Fruit fly (Drosophila melanogaster): Measurements from ENCODE around the gene CG31445.

The CG31445 gene

DNA sequence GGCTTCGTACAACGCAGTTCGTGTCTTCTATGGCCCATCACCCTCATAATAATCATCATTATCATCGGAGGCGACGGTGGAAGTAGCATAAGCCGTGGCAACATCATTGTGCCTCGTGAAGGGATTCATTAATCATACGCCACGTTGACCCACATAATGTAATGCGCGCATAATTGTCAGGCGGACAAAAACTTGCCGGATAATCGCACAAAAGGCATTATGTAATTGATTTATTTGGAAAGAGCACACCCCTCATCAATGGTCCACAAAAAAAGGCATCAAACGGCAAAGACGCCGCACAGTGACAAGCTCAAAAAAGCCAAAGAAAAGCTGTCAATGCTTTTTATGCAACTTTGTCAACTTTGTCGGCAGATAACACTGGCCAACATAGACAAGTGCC, 46.3 kb downstream of the CG31445 start:
- no peak for TF ChIP-seq Myc (optimal IDR thresholded peaks at IDR 0.05)
- TF ChIP-seq ttk (optimal IDR thresholded peaks at IDR 0.05), result no peak
- TF ChIP-seq insv (optimal IDR thresholded peaks at IDR 0.05), result no peak
- no peak for TF ChIP-seq psq (optimal IDR thresholded peaks at IDR 0.05)
- no peak for TF ChIP-seq h (optimal IDR thresholded peaks at IDR 0.05)
- no peak for TF ChIP-seq Sin3A (optimal IDR thresholded peaks at IDR 0.05)

DNA sequence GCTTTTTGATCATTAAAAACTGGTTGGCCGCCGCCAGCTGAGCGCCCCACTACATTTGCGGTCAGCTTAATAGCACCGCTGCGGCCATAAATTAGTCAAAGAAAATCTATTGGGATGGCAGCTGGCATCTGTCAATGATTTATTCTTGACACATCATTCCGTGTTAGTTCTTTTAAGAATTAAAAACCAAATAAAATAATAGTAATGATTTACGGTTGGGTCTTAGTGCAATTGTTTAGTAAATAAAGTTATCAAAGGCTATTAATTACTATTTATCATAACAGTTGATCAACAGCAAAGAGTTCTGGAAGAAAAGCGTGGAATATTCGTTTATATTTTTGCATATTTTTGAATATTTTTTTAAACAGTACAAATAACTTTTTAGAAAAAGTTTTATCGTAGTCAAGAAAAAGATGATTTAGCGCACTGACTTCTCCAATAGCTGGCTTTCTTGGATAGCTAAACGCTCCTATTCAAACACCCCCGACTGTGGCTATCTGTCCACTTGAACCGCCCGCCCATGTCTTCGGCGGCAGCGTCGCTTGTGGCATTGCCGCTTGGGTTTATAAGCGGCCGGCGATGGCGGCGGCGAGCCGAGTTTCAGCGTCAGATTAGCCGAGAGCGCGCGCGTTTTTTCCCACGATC, 47.5 kb downstream of the CG31445 start, which contains the start of gene CG14515:
Gene CG14515 (plus strand): TSS at position 590 of the 645 bp plus-strand sequence.
- TF ChIP-seq Myc (optimal IDR thresholded peaks at IDR 0.05), result no peak
- no peak for TF ChIP-seq h (optimal IDR thresholded peaks at IDR 0.05)
- TF ChIP-seq ttk (optimal IDR thresholded peaks at IDR 0.05), result no peak
- no peak for TF ChIP-seq psq (optimal IDR thresholded peaks at IDR 0.05)
- TF ChIP-seq insv (optimal IDR thresholded peaks at IDR 0.05), result no peak
- no peak for TF ChIP-seq Sin3A (optimal IDR thresholded peaks at IDR 0.05)

- no peak for TF ChIP-seq ttk (optimal IDR thresholded peaks at IDR 0.05)
- no peak for TF ChIP-seq psq (optimal IDR thresholded peaks at IDR 0.05)
- no peak for TF ChIP-seq insv (optimal IDR thresholded peaks at IDR 0.05)
- TF ChIP-seq Sin3A (optimal IDR thresholded peaks at IDR 0.05), result no peak
- TF ChIP-seq h (optimal IDR thresholded peaks at IDR 0.05), result no peak
- TF ChIP-seq Myc (optimal IDR thresholded peaks at IDR 0.05), result no peak
These were observed 49.7 kb downstream of the CG31445 start, which contains the start of gene jus for dm6 chr3R:29194957-29195356. Gene jus (minus strand): TSS chr3R:29194994.

DNA sequence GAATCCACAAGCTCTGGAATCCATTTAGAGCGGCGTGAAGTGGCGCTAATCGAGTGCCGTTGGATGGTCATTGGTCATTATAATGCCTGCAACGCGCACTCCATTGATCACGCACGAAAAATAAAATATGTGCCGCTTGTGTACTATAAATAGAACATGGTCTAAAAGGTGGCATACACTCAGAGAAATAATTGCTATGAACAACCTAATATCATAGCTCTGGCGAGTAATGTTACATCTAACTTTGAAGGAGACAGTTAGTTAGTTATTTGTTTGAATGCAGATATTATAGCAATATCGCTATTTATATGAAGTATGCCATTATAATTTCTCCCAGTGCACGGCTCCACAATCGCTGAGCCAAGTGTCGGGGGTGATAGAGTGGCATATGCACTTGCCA, 53.6 kb downstream of the CG31445 start:
- TF ChIP-seq Sin3A (optimal IDR thresholded peaks at IDR 0.05) (no peak), Myc (optimal IDR thresholded peaks at IDR 0.05) (no peak), insv (optimal IDR thresholded peaks at IDR 0.05) (no peak)

Data from Kc167 (cell line).